Worm (Caenorhabditis elegans) whole organism, L1 larva: ENCODE results near the gene F41B4.1.

Experiments
- ama-1 ChIP-seq: fragments of 150-350 bp; optimal IDR thresholded peaks from 2 replicates; lab custom pipeline; 2014
- ceh-82 ChIP-seq, 3 experiments: fragments of 150-350 bp in 1 of 3; sonication (generic microtip) in 2 of 3; optimal IDR thresholded peaks; 2 replicates each; lab custom pipeline; 2014 to 2017; ENCODE audit warnings: missing biosample characterization in 3 of 3, missing genetic modification characterization in 3 of 3
- fos-1 ChIP-seq: fragments of 150-350 bp; optimal IDR thresholded peaks from 2 replicates; lab custom pipeline; 2014; ENCODE audit warnings: missing biosample characterization, missing genetic modification characterization
- hpl-2 ChIP-seq: fragments of 150-350 bp; optimal IDR thresholded peaks from 2 replicates; lab custom pipeline; 2014; ENCODE audit warnings: missing biosample characterization, missing genetic modification reagents, missing genetic modification characterization
- lin-15B ChIP-seq: fragments of 150-350 bp; sonication (generic microtip); optimal IDR thresholded peaks from 3 replicates; lab custom pipeline; 2014; ENCODE audit warnings: missing biosample characterization, missing genetic modification characterization

DNA sequence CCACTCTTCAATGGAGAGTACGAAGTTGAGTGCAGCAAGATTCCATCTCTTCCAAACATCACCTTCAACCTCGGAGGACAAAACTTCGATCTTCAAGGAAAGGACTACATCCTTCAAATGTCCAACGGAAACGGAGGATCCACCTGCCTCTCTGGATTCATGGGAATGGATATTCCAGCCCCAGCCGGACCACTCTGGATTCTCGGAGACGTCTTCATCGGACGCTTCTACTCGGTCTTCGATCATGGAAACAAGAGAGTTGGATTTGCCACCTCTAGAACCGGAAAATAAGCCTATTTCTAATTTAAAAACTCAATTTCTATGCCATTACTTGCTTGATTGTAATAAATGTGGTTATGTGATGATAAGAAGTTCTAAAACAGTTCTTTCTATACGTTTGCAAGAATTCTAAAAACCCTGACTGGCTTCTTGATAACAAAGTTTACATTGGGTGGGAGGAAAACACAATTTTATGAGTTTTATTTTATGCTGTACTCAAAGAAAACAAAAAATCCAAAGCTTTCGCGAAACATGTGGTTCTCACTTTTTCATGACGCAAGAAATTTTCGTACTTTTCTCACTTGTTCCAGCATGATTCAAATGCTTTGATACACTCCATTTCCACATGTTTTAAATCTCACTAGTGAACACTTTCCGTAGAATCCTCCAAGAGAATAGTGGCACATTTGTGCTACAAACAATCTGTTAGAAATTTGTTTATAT is 33.2 kb downstream of the F41B4.1 start:
- no peak for TF ChIP-seq hpl-2
- TF ChIP-seq ceh-82 (tag; optimal IDR thresholded peaks at IDR 0.05; lab: Kevin White, UChicago), result no peak
- TF ChIP-seq ama-1, result no peak
- TF ChIP-seq lin-15B (tag; lab: Kevin White, UChicago), result no peak
- TF ChIP-seq fos-1 (tag; lab: Kevin White, UChicago), result no peak
